Worm (Caenorhabditis elegans): Measurements from ENCODE around the gene R02D5.9.

The R02D5.9 gene

DNA sequence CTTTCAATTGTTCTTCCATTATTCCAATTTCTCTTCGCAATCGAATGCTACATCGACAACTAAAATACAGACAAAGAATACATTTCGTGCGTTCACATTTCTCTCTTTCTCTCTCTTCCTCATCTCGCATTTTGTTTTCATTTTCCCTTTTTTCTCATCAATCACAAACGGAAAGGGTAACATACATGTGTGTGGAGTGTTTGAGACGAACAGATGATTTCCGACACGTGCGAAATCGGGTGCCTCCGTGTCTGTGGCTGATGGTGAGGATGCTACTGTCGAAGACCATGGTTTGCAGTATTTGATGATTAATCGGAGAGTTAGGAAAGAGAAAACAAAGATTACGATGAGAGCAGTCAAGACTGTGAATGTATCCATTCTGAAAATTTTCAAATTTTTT, at the start of gene R02D5.9:
TSS of gene R02D5.9 (minus strand) at position 378 of the 400 bp plus-strand sequence.
- TF ChIP-seq tra-4 (tag; optimal IDR thresholded peaks at IDR 0.05) (no peak), tbx-11 (GFP tag; IDR thresholded peaks at IDR 0.05) (no peak), B0310.2 (tag; optimal IDR thresholded peaks at IDR 0.05) (no peak), hnd-1 (tag; optimal IDR thresholded peaks at IDR 0.05) (no peak), hmg-4 (GFP tag; optimal IDR thresholded peaks at IDR 0.05) (no peak), F13C5.2 (tag; optimal IDR thresholded peaks at IDR 0.05) (no peak), pes-1 (GFP tag; IDR thresholded peaks at IDR 0.05) (no peak), flt-1 (GFP tag; IDR thresholded peaks at IDR 0.05) (no peak), ets-7 (tag; optimal IDR thresholded peaks at IDR 0.05) (no peak)

DNA sequence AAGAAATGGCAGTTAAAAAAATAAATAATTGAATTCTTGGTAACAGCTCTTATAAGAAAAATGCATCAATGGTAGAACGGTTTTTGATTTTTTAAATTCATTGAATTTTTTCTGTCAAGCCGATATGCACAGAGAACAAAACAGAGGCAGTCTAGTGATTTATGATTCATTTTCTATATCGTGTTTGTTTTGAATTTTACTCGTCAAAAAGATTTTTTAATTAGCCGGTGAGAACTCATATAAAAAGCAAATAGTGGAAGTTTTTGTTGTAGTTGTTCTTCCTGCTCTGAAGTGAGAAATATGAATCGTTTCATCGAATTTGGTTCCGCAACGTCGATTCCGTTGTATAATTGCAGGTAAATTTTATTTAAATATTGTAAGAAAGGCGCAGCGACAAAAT, 48.4 kb upstream of the R02D5.9 start, which contains the start of gene srt-32:
TSS of gene srt-32 (plus strand) at position 301 of the 400 bp plus-strand sequence.
- TF ChIP-seq sea-1 (GFP tag; conservative IDR thresholded peaks at IDR 0.05) (no peak), flt-1 (GFP tag; IDR thresholded peaks at IDR 0.05) (no peak), ets-7 (tag; optimal IDR thresholded peaks at IDR 0.05) (no peak), pes-1 (GFP tag; IDR thresholded peaks at IDR 0.05) (no peak), tbx-37 (GFP tag; conservative IDR thresholded peaks at IDR 0.05) (no peak), ama-1 (optimal IDR thresholded peaks at IDR 0.05) (no peak), F13C5.2 (tag; optimal IDR thresholded peaks at IDR 0.05) (no peak)

DNA sequence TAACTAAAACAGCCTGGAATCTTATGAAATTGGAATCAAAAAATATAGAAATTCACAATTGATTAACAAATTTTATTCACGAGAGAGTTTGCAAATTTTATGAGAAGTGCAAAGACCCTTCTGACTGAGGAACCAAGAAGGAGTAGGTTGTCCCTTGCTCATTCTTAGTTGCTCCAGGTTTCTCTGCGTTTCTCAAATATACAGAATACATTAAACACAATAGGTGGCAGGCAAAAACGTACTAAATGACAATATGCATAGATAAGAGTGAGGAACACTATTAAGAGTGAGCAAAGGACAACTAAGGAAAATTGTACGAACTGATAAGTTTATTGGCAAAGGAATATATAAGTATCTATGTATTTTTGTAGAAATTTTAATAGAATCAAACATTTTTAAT, 47.8 kb upstream of the R02D5.9 start, which contains the start of gene C53A5.9:
TSS of gene C53A5.9 (minus strand) at position 101 of the 400 bp plus-strand sequence.
- TF ChIP-seq aly-1 (tag; optimal IDR thresholded peaks at IDR 0.05): no peak
- no peak for TF ChIP-seq hmbx-1 (tag; optimal IDR thresholded peaks at IDR 0.05)
- TF ChIP-seq tbx-37 (GFP tag; conservative IDR thresholded peaks at IDR 0.05): no peak
- no peak for TF ChIP-seq hnd-1 (tag; optimal IDR thresholded peaks at IDR 0.05)
- no peak for TF ChIP-seq ceh-13 (GFP tag; optimal IDR thresholded peaks at IDR 0.05)
- TF ChIP-seq hmg-4 (GFP tag; optimal IDR thresholded peaks at IDR 0.05): no peak
- no peak for TF ChIP-seq sea-1 (GFP tag; conservative IDR thresholded peaks at IDR 0.05)

DNA sequence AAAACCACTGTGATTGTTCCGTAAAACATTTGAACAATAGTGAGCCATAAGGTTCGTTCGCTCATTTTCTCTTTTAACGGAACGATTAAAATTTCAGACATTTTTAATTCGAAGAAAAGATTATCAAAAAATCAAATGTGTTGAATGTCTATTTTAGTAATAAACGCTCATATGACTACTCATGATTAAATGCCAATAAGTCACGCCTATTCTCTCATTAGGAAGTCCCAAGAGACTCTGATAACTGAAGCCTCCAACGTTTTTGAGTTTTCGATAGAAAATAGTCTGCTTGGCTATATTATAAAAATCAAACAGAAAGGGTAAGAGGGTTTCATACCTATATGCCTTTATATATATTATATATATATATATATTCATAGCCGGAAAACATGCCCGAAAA, 45.3 kb upstream of the R02D5.9 start, which contains the start of gene srg-47:
TSS of gene srg-47 (minus strand) at position 101 of the 400 bp plus-strand sequence.
- no peak for TF ChIP-seq ceh-13 (GFP tag; optimal IDR thresholded peaks at IDR 0.05)
- no peak for TF ChIP-seq hmg-4 (GFP tag; optimal IDR thresholded peaks at IDR 0.05)
- TF ChIP-seq F13C5.2 (tag; optimal IDR thresholded peaks at IDR 0.05): no peak
- TF ChIP-seq hmbx-1 (tag; optimal IDR thresholded peaks at IDR 0.05): no peak
- no peak for TF ChIP-seq tbx-37 (GFP tag; conservative IDR thresholded peaks at IDR 0.05)
- no peak for TF ChIP-seq ets-7 (tag; optimal IDR thresholded peaks at IDR 0.05)
- TF ChIP-seq B0310.2 (tag; optimal IDR thresholded peaks at IDR 0.05): no peak
- TF ChIP-seq flt-1 (GFP tag; IDR thresholded peaks at IDR 0.05): no peak
- no peak for TF ChIP-seq ama-1 (optimal IDR thresholded peaks at IDR 0.05)
- no peak for TF ChIP-seq scrt-1 (GFP tag; IDR thresholded peaks at IDR 0.05)
- TF ChIP-seq sea-1 (GFP tag; conservative IDR thresholded peaks at IDR 0.05): no peak
- TF ChIP-seq tbx-11 (GFP tag; IDR thresholded peaks at IDR 0.05): no peak
- TF ChIP-seq aly-1 (tag; optimal IDR thresholded peaks at IDR 0.05): no peak
- TF ChIP-seq pes-1 (GFP tag; IDR thresholded peaks at IDR 0.05): no peak
- no peak for TF ChIP-seq hnd-1 (tag; optimal IDR thresholded peaks at IDR 0.05)
- TF ChIP-seq tra-4 (tag; optimal IDR thresholded peaks at IDR 0.05): no peak

DNA sequence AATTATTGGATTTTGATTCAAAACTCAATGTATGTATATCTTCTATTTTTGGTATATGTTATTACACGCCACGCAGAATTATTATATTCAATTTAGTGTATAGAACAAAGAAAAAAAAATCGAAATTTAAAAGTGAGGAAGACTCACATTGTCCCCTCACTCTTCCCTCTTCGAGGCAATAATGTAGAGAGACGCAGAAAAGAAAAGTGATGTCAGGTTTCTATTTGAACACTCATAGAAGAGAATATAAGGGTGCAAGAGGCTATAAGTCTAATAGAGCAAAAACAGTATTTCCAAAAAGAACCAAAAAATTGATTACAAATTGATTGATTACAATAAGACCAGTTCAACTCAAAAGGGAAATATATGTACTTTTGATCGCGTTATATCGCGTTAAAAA, 37.6 kb upstream of the R02D5.9 start:
- TF ChIP-seq flt-1 (GFP tag; IDR thresholded peaks at IDR 0.05) (no peak), ceh-36 (tag; optimal IDR thresholded peaks at IDR 0.05) (no peak), scrt-1 (GFP tag; IDR thresholded peaks at IDR 0.05) (no peak), ama-1 (optimal IDR thresholded peaks at IDR 0.05) (no peak), ets-7 (tag; optimal IDR thresholded peaks at IDR 0.05) (no peak), pes-1 (GFP tag; IDR thresholded peaks at IDR 0.05) (no peak), sea-1 (GFP tag; conservative IDR thresholded peaks at IDR 0.05) (no peak), hnd-1 (tag; optimal IDR thresholded peaks at IDR 0.05) (no peak), tbx-37 (GFP tag; conservative IDR thresholded peaks at IDR 0.05) (no peak), F13C5.2 (tag; optimal IDR thresholded peaks at IDR 0.05) (no peak), aly-1 (tag; optimal IDR thresholded peaks at IDR 0.05) (no peak), B0310.2 (tag; optimal IDR thresholded peaks at IDR 0.05) (no peak), tbx-11 (GFP tag; IDR thresholded peaks at IDR 0.05) (no peak), tra-4 (tag; optimal IDR thresholded peaks at IDR 0.05) (no peak), hmbx-1 (tag; optimal IDR thresholded peaks at IDR 0.05) (no peak), ceh-13 (GFP tag; optimal IDR thresholded peaks at IDR 0.05) (no peak), hmg-4 (GFP tag; optimal IDR thresholded peaks at IDR 0.05) (no peak)

DNA sequence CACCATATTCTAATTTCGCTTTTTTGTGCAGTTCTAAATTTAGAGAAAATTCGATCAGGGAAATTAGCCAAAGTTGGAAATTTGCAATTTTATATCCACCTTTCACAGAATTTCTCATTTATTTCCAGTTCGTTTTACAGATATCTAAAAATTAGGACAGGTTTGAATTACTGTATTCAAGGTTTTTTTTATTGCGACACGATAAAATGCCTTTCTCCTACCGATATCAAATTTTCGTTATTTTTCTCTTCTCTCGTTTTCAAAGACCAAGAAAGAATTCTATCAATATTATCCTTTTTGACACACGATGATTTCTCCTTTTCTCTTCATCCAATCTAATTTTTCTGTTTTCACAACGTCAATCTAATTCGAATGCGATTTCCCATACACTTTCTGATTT, 35.6 kb upstream of the R02D5.9 start, which contains the start of gene C53A5.13:
TSS of gene C53A5.13 (plus strand) at position 301 of the 400 bp plus-strand sequence.
- TF ChIP-seq ets-7 (tag; optimal IDR thresholded peaks at IDR 0.05) (no peak), flt-1 (GFP tag; IDR thresholded peaks at IDR 0.05) (no peak), ama-1 (optimal IDR thresholded peaks at IDR 0.05) (no peak), hmbx-1 (tag; optimal IDR thresholded peaks at IDR 0.05) (no peak), aly-1 (tag; optimal IDR thresholded peaks at IDR 0.05) (no peak), tbx-37 (GFP tag; conservative IDR thresholded peaks at IDR 0.05) (no peak)

DNA sequence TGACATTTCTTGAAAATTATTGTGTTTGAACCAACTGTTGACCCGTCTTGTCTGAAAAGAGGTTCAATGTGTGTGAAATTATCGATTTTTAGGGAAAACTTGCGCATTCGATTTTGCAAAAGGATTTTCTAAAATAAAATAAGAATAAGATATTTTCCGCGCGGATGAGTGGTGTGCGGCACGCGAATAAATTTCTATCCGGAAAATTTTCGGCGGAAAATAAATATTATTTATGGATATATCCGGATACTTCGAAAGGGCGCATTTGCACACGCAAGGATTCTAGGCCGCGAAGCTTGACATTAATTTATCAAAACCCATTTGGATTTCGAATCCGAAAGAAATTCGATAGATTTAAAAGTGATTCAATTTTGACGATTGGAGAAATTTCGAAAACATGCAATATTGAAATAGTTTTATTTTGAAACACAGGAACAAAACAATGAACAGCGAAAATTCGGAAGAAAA, 34.9 kb upstream of the R02D5.9 start, which contains the start of gene rike-1:
TSS of gene rike-1 (minus strand) at position 51 of the 468 bp plus-strand sequence.
- no peak for TF ChIP-seq ceh-36 (tag; optimal IDR thresholded peaks at IDR 0.05)
- TF ChIP-seq hmg-4 (GFP tag; optimal IDR thresholded peaks at IDR 0.05): no peak
- TF ChIP-seq ets-7 (tag; optimal IDR thresholded peaks at IDR 0.05): no peak

DNA sequence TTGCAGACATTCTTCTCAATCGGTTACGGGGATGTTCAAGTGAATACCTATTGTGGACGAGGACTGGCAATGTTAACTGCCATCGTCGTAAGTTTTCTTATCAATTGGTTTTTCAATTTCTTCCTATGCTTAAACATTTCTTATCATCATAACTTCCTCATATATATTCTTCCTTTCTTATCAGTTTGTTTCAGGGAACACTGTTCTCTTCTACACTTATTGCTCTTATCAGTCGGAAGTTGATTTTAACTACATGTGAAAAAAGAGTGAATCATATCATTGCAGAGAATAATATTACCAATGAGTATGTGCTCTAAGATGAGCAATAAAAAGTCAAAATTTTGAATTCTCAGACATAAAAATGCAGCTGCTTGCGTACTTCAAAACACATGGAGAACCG, 31.2 kb upstream of the R02D5.9 start:
- no peak for TF ChIP-seq tbx-11 (GFP tag; IDR thresholded peaks at IDR 0.05)
- no peak for TF ChIP-seq tra-4 (tag; optimal IDR thresholded peaks at IDR 0.05)
- no peak for TF ChIP-seq sea-1 (GFP tag; conservative IDR thresholded peaks at IDR 0.05)
- no peak for TF ChIP-seq hmg-4 (GFP tag; optimal IDR thresholded peaks at IDR 0.05)
- no peak for TF ChIP-seq aly-1 (tag; optimal IDR thresholded peaks at IDR 0.05)
- TF ChIP-seq scrt-1 (GFP tag; IDR thresholded peaks at IDR 0.05): no peak
- TF ChIP-seq flt-1 (GFP tag; IDR thresholded peaks at IDR 0.05): no peak
- no peak for TF ChIP-seq pes-1 (GFP tag; IDR thresholded peaks at IDR 0.05)
- no peak for TF ChIP-seq B0310.2 (tag; optimal IDR thresholded peaks at IDR 0.05)

Data from whole organism, early embryonic.